Worm (Caenorhabditis elegans): ENCODE results near the gene srsx-3.

Gene srsx-3

ce11 chrV:7937152-7937551 lies at the start of gene srsx-3:
Gene srsx-3 (minus strand): TSS chrV:7937252.
- TF ChIP-seq dao-5 (tag; optimal IDR thresholded peaks at IDR 0.05) (no peak), W03F9.2 (tag; optimal IDR thresholded peaks at IDR 0.05) (no peak), him-1 (tag; optimal IDR thresholded peaks at IDR 0.05) (no peak)

ce11 chrV:7985860-7986259 lies 48.8 kb upstream of the srsx-3 start, which contains the start of gene Y97E10AL.1:
Gene Y97E10AL.1 (plus strand): TSS chrV:7986160.
- TF ChIP-seq him-1 (tag; optimal IDR thresholded peaks at IDR 0.05) (no peak), dao-5 (tag; optimal IDR thresholded peaks at IDR 0.05) (no peak), W03F9.2 (tag; optimal IDR thresholded peaks at IDR 0.05) (no peak)

ce11 chrV:7983381-7984052 lies 46.5 kb upstream of the srsx-3 start, which contains the start of the genes natb-1 and abhd-12:
Gene natb-1 (minus strand): TSS chrV:7983431.
Gene abhd-12 (plus strand): TSS chrV:7983879.
- TF ChIP-seq W03F9.2 (tag; optimal IDR thresholded peaks at IDR 0.05) = peak; percentile 75
- TF ChIP-seq him-1 (tag; optimal IDR thresholded peaks at IDR 0.05) = no peak

- TF ChIP-seq dao-5 (tag; optimal IDR thresholded peaks at IDR 0.05) = no peak
- no peak for TF ChIP-seq him-1 (tag; optimal IDR thresholded peaks at IDR 0.05)
- TF ChIP-seq W03F9.2 (tag; optimal IDR thresholded peaks at IDR 0.05) = no peak
Observed at ce11 chrV:7980993-7981595, 44.0 kb upstream of the srsx-3 start, which contains the start of gene F26D11.1. Gene F26D11.1 (plus strand): TSS chrV:7981545.

ce11 chrV:7980370-7980987 lies 43.4 kb upstream of the srsx-3 start:
- peak; percentile 14 for TF ChIP-seq him-1 (tag; optimal IDR thresholded peaks at IDR 0.05)
- no peak for TF ChIP-seq dao-5 (tag; optimal IDR thresholded peaks at IDR 0.05)

- no peak for TF ChIP-seq W03F9.2 (tag; optimal IDR thresholded peaks at IDR 0.05)
- no peak for TF ChIP-seq him-1 (tag; optimal IDR thresholded peaks at IDR 0.05)
- no peak for TF ChIP-seq dao-5 (tag; optimal IDR thresholded peaks at IDR 0.05)
Observed at ce11 chrV:7978798-7979197, 41.7 kb upstream of the srsx-3 start.

ce11 chrV:7977701-7978461 lies 40.8 kb upstream of the srsx-3 start, which contains the start of gene let-413:
Gene let-413 (minus strand): TSS chrV:7977776.
- TF ChIP-seq dao-5 (tag; optimal IDR thresholded peaks at IDR 0.05) (no peak), him-1 (tag; optimal IDR thresholded peaks at IDR 0.05) (no peak), W03F9.2 (tag; optimal IDR thresholded peaks at IDR 0.05) (no peak)

ce11 chrV:7971376-7971775 lies 34.3 kb upstream of the srsx-3 start:
- TF ChIP-seq W03F9.2 (tag; optimal IDR thresholded peaks at IDR 0.05) = no peak
- TF ChIP-seq him-1 (tag; optimal IDR thresholded peaks at IDR 0.05) = no peak
- TF ChIP-seq dao-5 (tag; optimal IDR thresholded peaks at IDR 0.05) = no peak

- TF ChIP-seq dao-5 (tag; optimal IDR thresholded peaks at IDR 0.05) (no peak), W03F9.2 (tag; optimal IDR thresholded peaks at IDR 0.05) (no peak), him-1 (tag; optimal IDR thresholded peaks at IDR 0.05) (no peak)
Observed at ce11 chrV:7970519-7970918, 33.5 kb upstream of the srsx-3 start.

- TF ChIP-seq him-1 (tag; optimal IDR thresholded peaks at IDR 0.05) (no peak), W03F9.2 (tag; optimal IDR thresholded peaks at IDR 0.05) (no peak), dao-5 (tag; optimal IDR thresholded peaks at IDR 0.05) (no peak)
Observed at ce11 chrV:7969107-7969506, 32.1 kb upstream of the srsx-3 start, which contains the start of gene che-7. Gene che-7 (minus strand): TSS chrV:7969207.

ce11 chrV:7964429-7964828 lies 27.4 kb upstream of the srsx-3 start:
- TF ChIP-seq W03F9.2 (tag; optimal IDR thresholded peaks at IDR 0.05) = no peak
- TF ChIP-seq him-1 (tag; optimal IDR thresholded peaks at IDR 0.05) = no peak
- TF ChIP-seq dao-5 (tag; optimal IDR thresholded peaks at IDR 0.05) = no peak

- TF ChIP-seq W03F9.2 (tag; optimal IDR thresholded peaks at IDR 0.05) = no peak
- no peak for TF ChIP-seq him-1 (tag; optimal IDR thresholded peaks at IDR 0.05)
- no peak for TF ChIP-seq dao-5 (tag; optimal IDR thresholded peaks at IDR 0.05)
Observed at ce11 chrV:7958740-7959320, 21.8 kb upstream of the srsx-3 start, which contains the start of the genes clec-217 and F26D11.2. Gene clec-217 (minus strand): TSS chrV:7958840. Gene F26D11.2 (plus strand): TSS chrV:7959270.

- no peak for TF ChIP-seq him-1 (tag; optimal IDR thresholded peaks at IDR 0.05)
- TF ChIP-seq W03F9.2 (tag; optimal IDR thresholded peaks at IDR 0.05) = no peak
- no peak for TF ChIP-seq dao-5 (tag; optimal IDR thresholded peaks at IDR 0.05)
Observed at ce11 chrV:7956218-7956617, 19.2 kb upstream of the srsx-3 start, which contains the start of gene pals-34. Gene pals-34 (minus strand): TSS chrV:7956497.
